Worm (Caenorhabditis elegans) whole organism, L4/young adult: Measurements from ENCODE around the gene ftt-2.

Experiments used
- W03F9.2 ChIP-seq: fragments of 150-350 bp; optimal IDR thresholded peaks from 2 replicates; lab custom pipeline; 2014; ENCODE audit warnings: missing biosample characterization, missing genetic modification characterization
- dao-5 ChIP-seq: sonication (generic microtip); optimal IDR thresholded peaks from 2 replicates; lab custom pipeline; 2016; ENCODE audit warnings: missing genotype, missing genetic modification characterization, moderate library complexity, missing compliant biosample characterization
- him-1 ChIP-seq: sonication (generic microtip); optimal IDR thresholded peaks from 2 replicates; lab custom pipeline; 2016; ENCODE audit warnings: missing genotype, missing genetic modification reagents, missing genetic modification characterization, missing compliant biosample characterization

- TF ChIP-seq him-1 (tag; lab: Kevin White, UChicago) = no peak
- TF ChIP-seq dao-5 (tag; lab: Kevin White, UChicago) = no peak
- TF ChIP-seq W03F9.2 = no peak
Measured at ce11 chrX:11638987-11639386, 33.8 kb upstream of the ftt-2 start.
